Fruit fly (Drosophila melanogaster) Kc167 (cell line): Measurements from ENCODE around the gene COX4.

ENCODE experiments used
- Myc ChIP-seq: fragments of >200 bp; optimal IDR thresholded peaks from 2 replicates; lab custom pipeline; 2017; ENCODE audit warnings: missing external identifiers
- Sin3A ChIP-seq: fragments of >200 bp; optimal IDR thresholded peaks from 2 replicates; lab custom pipeline; 2018; ENCODE audit warnings: missing external identifiers
- psq ChIP-seq: fragments of >200 bp; optimal IDR thresholded peaks from 2 replicates; lab custom pipeline; 2017; ENCODE audit warnings: missing external identifiers

dm6 chr2L:19952221-19952620 lies 6.3 kb upstream of the COX4 start:
- TF ChIP-seq psq (lab: Kevin White, UChicago): no peak
- no peak for TF ChIP-seq Sin3A
- TF ChIP-seq Myc (lab: Kevin White, UChicago): no peak
